Fruit fly (Drosophila melanogaster) whole organism, prepupa: Measurements from ENCODE around the gene Tusp.

Source experiments
- Blimp-1 ChIP-seq: fragments of 200-800 bp; sonication (Bioruptor generic); optimal IDR thresholded peaks from 3 replicates; lab custom pipeline; 2017; ENCODE audit warnings: missing biosample characterization, missing genetic modification characterization, mild to moderate bottlenecking, moderate library complexity, missing genetic modification reagents
- CG10631 ChIP-seq: fragments of 200-800 bp; sonication (Bioruptor generic); optimal IDR thresholded peaks from 2 replicates; lab custom pipeline; 2016; ENCODE audit warnings: missing biosample characterization, missing genetic modification characterization
- CG10669 ChIP-seq: fragments of 200-800 bp; sonication (Bioruptor generic); optimal IDR thresholded peaks from 3 replicates; lab custom pipeline; 2018; ENCODE audit warnings: missing biosample characterization, mild to moderate bottlenecking, missing genetic modification characterization, moderate library complexity
- CG11762 ChIP-seq: fragments of 200-800 bp; sonication (Bioruptor generic); optimal IDR thresholded peaks from 3 replicates; lab custom pipeline; 2016; ENCODE audit warnings: missing biosample characterization, missing genetic modification characterization; ENCODE audit not compliant: insufficient read depth
- CG11902 ChIP-seq: fragments of 200-800 bp; sonication (Bioruptor generic); optimal IDR thresholded peaks from 3 replicates; lab custom pipeline; 2016; ENCODE audit warnings: missing biosample characterization, missing genetic modification characterization
- CG15336 ChIP-seq: fragments of 200-800 bp; sonication (Bioruptor generic); IDR thresholded peaks from 2 replicates; pipeline ENCODE4 v1.3.6; 2022; ENCODE audit warnings: missing biosample characterization, missing genetic modification characterization
- CG1621 ChIP-seq: fragments of 200-800 bp; sonication (Bioruptor generic); optimal IDR thresholded peaks from 3 replicates; lab custom pipeline; 2018; ENCODE audit warnings: missing biosample characterization, mild to moderate bottlenecking, missing genetic modification characterization
- CG16779 ChIP-seq: fragments of 200-800 bp; sonication (Bioruptor generic); optimal IDR thresholded peaks from 3 replicates; lab custom pipeline; 2017; ENCODE audit warnings: missing biosample characterization, mild to moderate bottlenecking, missing genetic modification characterization
- CG31627 ChIP-seq: fragments of 200-800 bp; sonication (Bioruptor generic); optimal IDR thresholded peaks from 3 replicates; lab custom pipeline; 2016; ENCODE audit warnings: missing biosample characterization, missing genetic modification characterization
- CG32006 ChIP-seq: fragments of 200-800 bp; sonication (Bioruptor generic); optimal IDR thresholded peaks from 3 replicates; lab custom pipeline; 2017; ENCODE audit warnings: missing biosample characterization, mild to moderate bottlenecking, missing genetic modification characterization
- CG34406 ChIP-seq: fragments of 200-800 bp; sonication (Bioruptor generic); optimal IDR thresholded peaks from 3 replicates; lab custom pipeline; 2016; ENCODE audit warnings: missing biosample characterization, missing genetic modification characterization
- CG6163 ChIP-seq: fragments of 200-800 bp; sonication (Bioruptor generic); IDR thresholded peaks from 3 replicates; pipeline ENCODE4 v1.3.6; 2022; ENCODE audit warnings: missing biosample characterization, missing genetic modification characterization
- CG6276 ChIP-seq: fragments of 200-800 bp; sonication (Bioruptor generic); optimal IDR thresholded peaks from 2 replicates; lab custom pipeline; 2017; ENCODE audit warnings: missing biosample characterization, mild to moderate bottlenecking, missing genetic modification characterization
- CG6792 ChIP-seq: fragments of 200-800 bp; sonication (Bioruptor generic); optimal IDR thresholded peaks from 3 replicates; lab custom pipeline; 2016; ENCODE audit warnings: missing biosample characterization, missing genetic modification characterization
- CG6808 ChIP-seq: fragments of 200-800 bp; sonication (Bioruptor generic); optimal IDR thresholded peaks from 3 replicates; lab custom pipeline; 2017; ENCODE audit warnings: missing biosample characterization, missing genetic modification characterization, mild to moderate bottlenecking, moderate library complexity, missing genetic modification reagents
- CG6854 ChIP-seq: fragments of 200-800 bp; sonication (Bioruptor generic); optimal IDR thresholded peaks from 2 replicates; lab custom pipeline; 2017; ENCODE audit warnings: missing biosample characterization, mild to moderate bottlenecking, missing genetic modification characterization
- CG7368 ChIP-seq: fragments of 200-800 bp; sonication (Bioruptor generic); optimal IDR thresholded peaks from 3 replicates; lab custom pipeline; 2016; ENCODE audit warnings: missing biosample characterization, missing genetic modification characterization
- CG8319 ChIP-seq: fragments of 200-800 bp; sonication (Bioruptor generic); optimal IDR thresholded peaks from 3 replicates; lab custom pipeline; 2016; ENCODE audit warnings: missing biosample characterization, missing genetic modification characterization
- CG8632 ChIP-seq: fragments of 200-800 bp; sonication (Bioruptor generic); optimal IDR thresholded peaks from 3 replicates; lab custom pipeline; 2016; ENCODE audit warnings: missing biosample characterization, missing genetic modification characterization
- CG9139 ChIP-seq: fragments of 200-800 bp; sonication (Bioruptor generic); optimal IDR thresholded peaks from 3 replicates; lab custom pipeline; 2017; ENCODE audit warnings: missing biosample characterization, mild to moderate bottlenecking, missing genetic modification characterization
- Eip75B ChIP-seq: fragments of 200-800 bp; sonication (Bioruptor generic); optimal IDR thresholded peaks from 3 replicates; lab custom pipeline; 2016; ENCODE audit warnings: missing biosample characterization, missing genetic modification characterization
- Eip78C ChIP-seq: fragments of 200-800 bp; sonication (Bioruptor generic); peaks from one replicate; lab custom pipeline; 2016; ENCODE audit warnings: missing biosample characterization, missing genetic modification characterization
- Eip93F ChIP-seq: fragments of 200-800 bp; sonication (Bioruptor generic); optimal IDR thresholded peaks from 2 replicates; lab custom pipeline; 2016; ENCODE audit warnings: missing biosample characterization, mild to moderate bottlenecking, missing genetic modification characterization
- Ets21C ChIP-seq: fragments of 200-800 bp; sonication (Bioruptor generic); optimal IDR thresholded peaks from 3 replicates; lab custom pipeline; 2016; ENCODE audit warnings: missing biosample characterization, missing genetic modification characterization
- Ets96B ChIP-seq: fragments of 200-800 bp; optimal IDR thresholded peaks from 2 replicates; lab custom pipeline; 2019; ENCODE audit warnings: missing biosample characterization, mild to moderate bottlenecking, missing genetic modification characterization, moderate library complexity
- Hr38 ChIP-seq: sonication (Bioruptor generic); optimal IDR thresholded peaks from 2 replicates; lab custom pipeline; 2016; ENCODE audit warnings: missing biosample characterization, missing genetic modification characterization
- Hr4 ChIP-seq: fragments of 200-800 bp; sonication (Bioruptor generic); optimal IDR thresholded peaks from 3 replicates; lab custom pipeline; 2016; ENCODE audit warnings: missing biosample characterization, missing genetic modification characterization
- Lpt ChIP-seq: fragments of 200-800 bp; sonication (Bioruptor generic); optimal IDR thresholded peaks from 3 replicates; lab custom pipeline; 2016; ENCODE audit warnings: missing biosample characterization, missing genetic modification characterization
- OdsH ChIP-seq: fragments of 200-800 bp; sonication (Bioruptor generic); optimal IDR thresholded peaks from 3 replicates; lab custom pipeline; 2016; ENCODE audit warnings: missing biosample characterization, missing genetic modification characterization
- Smox ChIP-seq: fragments of 200-800 bp; sonication (Bioruptor generic); optimal IDR thresholded peaks from 3 replicates; lab custom pipeline; 2016; ENCODE audit warnings: missing biosample characterization, missing genetic modification characterization
- Sox102F ChIP-seq: fragments of 200-800 bp; sonication (Bioruptor generic); optimal IDR thresholded peaks from 2 replicates; lab custom pipeline; 2016; ENCODE audit warnings: missing biosample characterization, mild to moderate bottlenecking, missing genetic modification characterization
- Sox14 ChIP-seq: fragments of 200-800 bp; sonication (Bioruptor generic); optimal IDR thresholded peaks from 3 replicates; lab custom pipeline; 2016; ENCODE audit warnings: missing biosample characterization, missing genetic modification characterization
- Sox15 ChIP-seq: fragments of 200-800 bp; sonication (Bioruptor generic); optimal IDR thresholded peaks from 3 replicates; lab custom pipeline; 2016; ENCODE audit warnings: missing biosample characterization, missing genetic modification characterization
- acj6 ChIP-seq: fragments of 200-800 bp; sonication (Bioruptor generic); optimal IDR thresholded peaks from 3 replicates; lab custom pipeline; 2016; ENCODE audit warnings: missing biosample characterization, missing genetic modification characterization
- cyc ChIP-seq: fragments of 200-800 bp; sonication (Bioruptor generic); optimal IDR thresholded peaks from 3 replicates; lab custom pipeline; 2016; ENCODE audit warnings: missing biosample characterization, missing genetic modification characterization
- dac ChIP-seq: fragments of 200-800 bp; sonication (Bioruptor generic); optimal IDR thresholded peaks from 2 replicates; lab custom pipeline; 2017; ENCODE audit warnings: missing biosample characterization, mild to moderate bottlenecking, missing genetic modification characterization
- dsx ChIP-seq: fragments of 200-800 bp; optimal IDR thresholded peaks from 3 replicates; lab custom pipeline; 2019; ENCODE audit warnings: missing biosample characterization, mild to moderate bottlenecking, missing genetic modification characterization, moderate library complexity; ENCODE audit not compliant: poor library complexity, severe bottlenecking
- eg ChIP-seq: fragments of 200-800 bp; sonication (Bioruptor generic); IDR thresholded peaks from 3 replicates; pipeline ENCODE4 v1.3.6; 2022; ENCODE audit warnings: missing biosample characterization, missing genetic modification characterization
- esn ChIP-seq: fragments of 200-800 bp; sonication (Bioruptor generic); optimal IDR thresholded peaks from 2 replicates; lab custom pipeline; 2016; ENCODE audit warnings: missing biosample characterization, mild to moderate bottlenecking, missing genetic modification characterization, moderate library complexity
- fd59A ChIP-seq: fragments of 200-800 bp; sonication (Bioruptor generic); optimal IDR thresholded peaks from 2 replicates; lab custom pipeline; 2017; ENCODE audit warnings: missing biosample characterization, mild to moderate bottlenecking, missing genetic modification characterization, missing genetic modification reagents
- fd85E ChIP-seq: fragments of 200-800 bp; sonication (Bioruptor generic); optimal IDR thresholded peaks from 3 replicates; lab custom pipeline; 2016; ENCODE audit warnings: missing biosample characterization, missing genetic modification characterization
- fkh ChIP-seq: fragments of 200-800 bp; sonication (Bioruptor generic); optimal IDR thresholded peaks from 3 replicates; lab custom pipeline; 2017; ENCODE audit warnings: missing biosample characterization, mild to moderate bottlenecking, missing genetic modification characterization, moderate library complexity
- net ChIP-seq: fragments of 200-800 bp; sonication (Bioruptor generic); optimal IDR thresholded peaks from 3 replicates; lab custom pipeline; 2016; ENCODE audit warnings: missing biosample characterization, missing genetic modification characterization
- pdm3 ChIP-seq: fragments of 200-800 bp; sonication (Bioruptor generic); optimal IDR thresholded peaks from 3 replicates; lab custom pipeline; 2016; ENCODE audit warnings: missing biosample characterization, missing genetic modification characterization
- salr ChIP-seq, 2 experiments: fragments of 200-800 bp; sonication (Bioruptor generic); optimal IDR thresholded peaks; 3 replicates each; lab custom pipeline; 2016 to 2018; ENCODE audit warnings: missing biosample characterization in 2 of 2, missing genetic modification characterization in 2 of 2, mild to moderate bottlenecking in 1 of 2
- spab ChIP-seq: fragments of 200-800 bp; sonication (Bioruptor generic); optimal IDR thresholded peaks from 2 replicates; lab custom pipeline; 2017; ENCODE audit warnings: missing biosample characterization, mild to moderate bottlenecking, missing genetic modification characterization, missing genetic modification reagents
- ss ChIP-seq, 2 experiments: fragments of 200-800 bp; sonication (Bioruptor generic); optimal IDR thresholded peaks; 2 replicates in 1 of 2; 3 replicates in 1 of 2; lab custom pipeline; 2017 to 2018; ENCODE audit warnings: mild to moderate bottlenecking in 2 of 2, missing biosample characterization in 2 of 2, missing genetic modification characterization in 2 of 2, moderate library complexity in 1 of 2
- svp ChIP-seq: fragments of 200-800 bp; sonication (Bioruptor generic); peaks from one replicate; lab custom pipeline; 2016; ENCODE audit warnings: missing biosample characterization, missing genetic modification characterization
- topi ChIP-seq: fragments of 200-800 bp; sonication (Bioruptor generic); optimal IDR thresholded peaks from 3 replicates; lab custom pipeline; 2016; ENCODE audit warnings: missing biosample characterization, missing genetic modification characterization
- vri ChIP-seq: fragments of 200-800 bp; sonication (Bioruptor generic); optimal IDR thresholded peaks from 3 replicates; lab custom pipeline; 2016; ENCODE audit warnings: missing biosample characterization, mild to moderate bottlenecking, missing genetic modification characterization

Gene Tusp

DNA sequence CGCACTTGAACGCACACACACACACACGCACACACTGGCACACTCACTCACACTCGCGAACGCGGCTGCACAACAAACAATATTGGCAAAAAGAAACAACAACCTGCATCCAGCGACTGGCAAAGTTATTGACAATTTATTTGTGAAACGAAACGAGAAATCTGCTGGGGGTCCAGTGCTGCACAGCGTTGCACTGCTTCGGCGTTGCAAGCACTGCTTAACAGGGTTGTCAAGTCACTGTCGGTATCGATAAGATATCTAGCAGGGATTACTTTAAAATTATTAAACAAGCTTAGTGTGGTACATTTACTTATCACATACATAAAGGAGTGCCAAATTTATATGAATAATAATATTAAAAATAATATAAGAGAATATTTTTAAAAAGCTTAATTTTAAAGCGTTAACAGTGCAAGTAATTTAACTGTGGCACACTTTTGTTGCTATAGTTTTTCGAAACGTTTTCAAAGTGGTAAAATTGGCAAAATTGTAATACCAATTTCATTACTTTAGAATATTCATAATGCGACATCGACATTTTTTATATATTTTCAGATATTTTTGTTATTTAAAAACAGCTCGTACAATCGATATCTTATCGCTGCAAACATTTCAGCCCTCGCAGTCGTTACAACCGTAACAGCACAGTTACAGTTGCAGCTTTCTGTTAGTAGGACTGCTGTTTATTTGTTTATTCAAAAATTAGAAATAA lies at the start of gene Tusp, which contains the start of gene dsd:
Gene Tusp, plus strand, starts transcription at position 662 of the 712 bp plus-strand sequence.
Gene dsd, minus strand, starts transcription at position 179 of the 712 bp plus-strand sequence.
- TF ChIP-seq ss (GFP tag; optimal IDR thresholded peaks at IDR 0.05; lab: Kevin White, UChicago) (peak in 1 of 2 experiments; percentile 53), fd59A (GFP tag; lab: Kevin White, UChicago) (peak; percentile 29), CG6276 (GFP tag; lab: Kevin White, UChicago) (no peak), CG8632 (GFP tag; lab: Kevin White, UChicago) (peak; percentile 40), Ets96B (tag; lab: Kevin White, UChicago) (peak; percentile 33), CG11902 (peak; percentile 55), pdm3 (peak; percentile 69), Ets21C (peak; percentile 56), CG10631 (GFP tag; lab: Kevin White, UChicago) (peak; percentile 75), CG15336 (GFP tag; lab: Robert Waterston, UW) (peak; percentile 12; the same call in 1 of the 2 replicates), Eip93F (GFP tag; lab: Kevin White, UChicago) (no peak), Sox15 (GFP tag; lab: Kevin White, UChicago) (peak; percentile 69), OdsH (GFP tag; lab: Kevin White, UChicago) (peak; percentile 72), Eip78C (GFP tag; lab: Kevin White, UChicago) (peak; percentile 83), CG7368 (GFP tag; lab: Kevin White, UChicago) (peak; percentile 30), Sox14 (GFP tag; lab: Kevin White, UChicago) (peak; percentile 56), CG6808 (peak; percentile 24), fkh (GFP tag; lab: Kevin White, UChicago) (peak; percentile 48), dsx (GFP tag; lab: Kevin White, UChicago) (peak; percentile 32), topi (GFP tag; lab: Kevin White, UChicago) (peak; percentile 68), Eip75B (GFP tag; lab: Kevin White, UChicago) (peak; percentile 49), CG10669 (GFP tag; lab: Kevin White, UChicago) (peak; percentile 59), CG8319 (peak; percentile 29), eg (GFP tag; lab: Robert Waterston, UW) (no peak; the same call in none of the 3 replicates), CG1621 (no peak), salr (GFP tag; optimal IDR thresholded peaks at IDR 0.05; lab: Kevin White, UChicago) (peak; percentile 44 to 65), svp (peak; percentile 82), CG6854 (GFP tag; lab: Kevin White, UChicago) (peak; percentile 21), esn (GFP tag; lab: Kevin White, UChicago) (peak; percentile 72), fd85E (no peak), CG31627 (GFP tag; lab: Kevin White, UChicago) (peak; percentile 81), CG34406 (GFP tag; lab: Kevin White, UChicago) (peak; percentile 55), CG9139 (GFP tag; lab: Kevin White, UChicago) (no peak), CG32006 (GFP tag; lab: Kevin White, UChicago) (peak; percentile 71), Hr38 (no peak), CG11762 (GFP tag; lab: Kevin White, UChicago) (peak; percentile 15), Smox (GFP tag; lab: Kevin White, UChicago) (peak; percentile 29), acj6 (GFP tag; lab: Kevin White, UChicago) (peak; percentile 74), vri (GFP tag; lab: Kevin White, UChicago) (peak; percentile 44), spab (GFP tag; lab: Kevin White, UChicago) (peak; percentile 17), Blimp-1 (GFP tag; lab: Kevin White, UChicago) (peak; percentile 35), Lpt (GFP tag; lab: Kevin White, UChicago) (peak; percentile 36), CG6792 (GFP tag; lab: Kevin White, UChicago) (peak; percentile 55), cyc (GFP tag; lab: Kevin White, UChicago) (peak; percentile 75), CG6163 (GFP tag; lab: Robert Waterston, UW) (peak; percentile 66), dac (GFP tag; lab: Kevin White, UChicago) (peak; percentile 48), Hr4 (GFP tag; lab: Kevin White, UChicago) (peak; percentile 48), CG16779 (tag; lab: Kevin White, UChicago) (peak; percentile 20), Sox102F (GFP tag; lab: Kevin White, UChicago) (peak; percentile 36), net (GFP tag; lab: Kevin White, UChicago) (peak; percentile 60)
